Worm (Caenorhabditis elegans) whole organism, L4 larva: ENCODE data around the gene sdc-2.

Source experiments
- D1046.2 ChIP-seq: fragments of 200-800 bp; sonication (Bioruptor generic); IDR thresholded peaks from 2 replicates; pipeline ENCODE4 v1.3.6; 2022; ENCODE audit warnings: missing genetic modification characterization, missing compliant biosample characterization
- F10B5.3 ChIP-seq: sonication (generic microtip); optimal IDR thresholded peaks from 2 replicates; lab custom pipeline; 2016; ENCODE audit warnings: mild to moderate bottlenecking, missing genetic modification characterization, missing compliant biosample characterization
- F37D6.2 ChIP-seq: sonication (generic microtip); optimal IDR thresholded peaks from 2 replicates; lab custom pipeline; 2016; ENCODE audit warnings: mild to moderate bottlenecking, missing genetic modification characterization, missing compliant biosample characterization
- F44E2.7 ChIP-seq: fragments of 200-800 bp; sonication (Bioruptor generic); IDR thresholded peaks from 2 replicates; pipeline ENCODE4 v2.1.2; 2022; ENCODE audit warnings: missing genetic modification characterization, missing compliant biosample characterization
- Y105C5A.15 ChIP-seq: fragments of 200-800 bp; sonication (Bioruptor generic); IDR thresholded peaks from 2 replicates; pipeline ENCODE4 v1.3.6; 2022; ENCODE audit warnings: missing genetic modification characterization, missing compliant biosample characterization
- Y48G9A.11 ChIP-seq: fragments of 200-800 bp; sonication (Bioruptor generic); IDR thresholded peaks from 2 replicates; pipeline ENCODE4 v1.3.6; 2022; ENCODE audit warnings: missing genetic modification reagents, missing genetic modification characterization, missing compliant biosample characterization
- ZK337.2 ChIP-seq: fragments of 200-800 bp; sonication (Bioruptor generic); IDR thresholded peaks from 2 replicates; pipeline ENCODE4 v1.3.6; 2022; ENCODE audit warnings: missing genetic modification reagents, missing genetic modification characterization, missing compliant biosample characterization
- ZK546.5 ChIP-seq, 2 experiments: sonication (generic microtip); optimal IDR thresholded peaks; 2 replicates each; lab custom pipeline; 2017; ENCODE audit warnings: missing biosample characterization in 2 of 2, missing genetic modification characterization in 2 of 2
- aly-2 ChIP-seq: sonication (generic microtip); optimal IDR thresholded peaks from 2 replicates; lab custom pipeline; 2018; ENCODE audit warnings: missing biosample characterization, missing genetic modification characterization
- ceh-20 ChIP-seq: fragments of 200-800 bp; sonication (Bioruptor generic); IDR thresholded peaks from 2 replicates; pipeline ENCODE4 v1.3.6; 2022; ENCODE audit warnings: missing genetic modification reagents, missing genetic modification characterization, missing compliant biosample characterization
- ceh-28 ChIP-seq: fragments of 150-350 bp; optimal IDR thresholded peaks from 2 replicates; lab custom pipeline; 2014; ENCODE audit warnings: missing biosample characterization, missing genetic modification reagents, missing genetic modification characterization
- ceh-62 ChIP-seq: sonication (generic microtip); optimal IDR thresholded peaks from 2 replicates; lab custom pipeline; 2017; ENCODE audit warnings: missing biosample characterization, missing genetic modification characterization
- ceh-82 ChIP-seq: sonication (generic microtip); optimal IDR thresholded peaks from 2 replicates; lab custom pipeline; 2017; ENCODE audit warnings: missing biosample characterization, missing genetic modification characterization
- dmd-8 ChIP-seq: fragments of 200-800 bp; sonication (Bioruptor generic); IDR thresholded peaks from 2 replicates; pipeline ENCODE4 v1.3.6; 2022; ENCODE audit warnings: missing genetic modification characterization, missing compliant biosample characterization
- dpl-1 ChIP-seq: fragments of 150-350 bp; optimal IDR thresholded peaks from 2 replicates; lab custom pipeline; 2014; ENCODE audit warnings: missing biosample characterization, missing genetic modification reagents, missing genetic modification characterization
- egl-27 ChIP-seq: sonication (generic microtip); optimal IDR thresholded peaks from 3 replicates; lab custom pipeline; 2017; ENCODE audit warnings: missing biosample characterization, missing genetic modification reagents, missing genetic modification characterization
- egl-43 ChIP-seq: fragments of 200-800 bp; sonication (Bioruptor generic); IDR thresholded peaks from 2 replicates; pipeline ENCODE4 v1.3.6; 2022; ENCODE audit warnings: missing genetic modification reagents, missing genetic modification characterization, missing compliant biosample characterization
- fkh-10 ChIP-seq: fragments of 150-350 bp; optimal IDR thresholded peaks from 2 replicates; lab custom pipeline; 2014; ENCODE audit warnings: missing biosample characterization, missing genetic modification reagents, missing genetic modification characterization
- hmg-1.1 ChIP-seq: fragments of 200-800 bp; sonication (Bioruptor generic); IDR thresholded peaks from 2 replicates; pipeline ENCODE4 v1.3.6; 2022; ENCODE audit warnings: missing genetic modification reagents, missing genetic modification characterization, missing compliant biosample characterization
- jun-1 ChIP-seq: fragments of 150-350 bp; optimal IDR thresholded peaks from 2 replicates; lab custom pipeline; 2014; ENCODE audit warnings: missing biosample characterization, missing genetic modification reagents, missing genetic modification characterization
- lim-7 ChIP-seq: fragments of 200-800 bp; sonication (Bioruptor generic); IDR thresholded peaks from 2 replicates; pipeline ENCODE4 v1.3.6; 2022; ENCODE audit warnings: missing genetic modification characterization, missing compliant biosample characterization
- lin-13 ChIP-seq: fragments of 150-350 bp; optimal IDR thresholded peaks from 2 replicates; lab custom pipeline; 2014; ENCODE audit warnings: missing biosample characterization, missing genetic modification reagents, missing genetic modification characterization
- lin-15B ChIP-seq: fragments of 150-350 bp; sonication (generic microtip); optimal IDR thresholded peaks from 3 replicates; lab custom pipeline; 2014; ENCODE audit warnings: missing biosample characterization, missing genetic modification characterization
- lir-3 ChIP-seq: sonication (generic microtip); optimal IDR thresholded peaks from 2 replicates; lab custom pipeline; 2016; ENCODE audit warnings: mild to moderate bottlenecking, missing genetic modification characterization, missing compliant biosample characterization
- madf-9 ChIP-seq: fragments of 200-800 bp; sonication (Bioruptor generic); conservative IDR thresholded peaks from 2 replicates; pipeline ENCODE4 v1.3.6; 2022; ENCODE audit warnings: missing genetic modification reagents, missing genetic modification characterization, missing compliant biosample characterization
- mdt-29 ChIP-seq: fragments of 200-800 bp; sonication (Bioruptor generic); IDR thresholded peaks from 2 replicates; pipeline ENCODE4 v1.3.6; 2022; ENCODE audit warnings: missing genetic modification reagents, missing genetic modification characterization, missing compliant biosample characterization
- mes-2 ChIP-seq: sonication (generic microtip); optimal IDR thresholded peaks from 2 replicates; lab custom pipeline; 2016; ENCODE audit warnings: missing genotype, mild to moderate bottlenecking, missing genetic modification characterization, missing compliant biosample characterization; ENCODE audit not compliant: poor library complexity, severe bottlenecking
- mxl-2 ChIP-seq: fragments of 200-800 bp; sonication (Bioruptor generic); conservative IDR thresholded peaks from 2 replicates; pipeline ENCODE4 v1.3.6; 2022; ENCODE audit warnings: missing genetic modification reagents, missing genetic modification characterization, missing compliant biosample characterization
- nhr-102 ChIP-seq: sonication (generic microtip); optimal IDR thresholded peaks from 2 replicates; lab custom pipeline; 2016; ENCODE audit warnings: mild to moderate bottlenecking, missing genetic modification characterization, moderate library complexity, missing compliant biosample characterization
- nhr-11 ChIP-seq: fragments of 150-350 bp; optimal IDR thresholded peaks from 2 replicates; lab custom pipeline; 2014; ENCODE audit warnings: missing biosample characterization, missing genetic modification characterization
- nhr-25 ChIP-seq: sonication (generic microtip); optimal IDR thresholded peaks from 2 replicates; lab custom pipeline; 2017; ENCODE audit warnings: missing genetic modification characterization, mild to moderate bottlenecking, missing compliant biosample characterization, antibody characterized with exemption, moderate library complexity, borderline replicate concordance; ENCODE audit not compliant: insufficient read depth
- nhr-28 ChIP-seq: fragments of 150-350 bp; optimal IDR thresholded peaks from 2 replicates; lab custom pipeline; 2014; ENCODE audit warnings: missing biosample characterization, missing genetic modification characterization
- nhr-41 ChIP-seq: fragments of 200-800 bp; sonication (Bioruptor generic); IDR thresholded peaks from 2 replicates; pipeline ENCODE4 v1.3.6; 2022; ENCODE audit warnings: missing genetic modification reagents, missing genetic modification characterization, missing compliant biosample characterization
- nhr-48 ChIP-seq: sonication (generic microtip); optimal IDR thresholded peaks from 2 replicates; lab custom pipeline; 2016; ENCODE audit warnings: mild to moderate bottlenecking, missing genetic modification characterization, missing compliant biosample characterization
- nhr-76 ChIP-seq: fragments of 150-350 bp; optimal IDR thresholded peaks from 2 replicates; lab custom pipeline; 2014; ENCODE audit warnings: missing biosample characterization, missing genetic modification characterization
- nhr-77 ChIP-seq: fragments of 150-350 bp; optimal IDR thresholded peaks from 2 replicates; lab custom pipeline; 2014; ENCODE audit warnings: missing biosample characterization, missing genetic modification characterization
- php-3 ChIP-seq: fragments of 200-800 bp; sonication (Bioruptor generic); IDR thresholded peaks from 2 replicates; pipeline ENCODE4 v1.3.6; 2022; ENCODE audit warnings: missing genetic modification reagents, missing genetic modification characterization, missing compliant biosample characterization
- rbr-2 ChIP-seq: sonication (generic microtip); optimal IDR thresholded peaks from 2 replicates; lab custom pipeline; 2016; ENCODE audit warnings: missing genotype, missing genetic modification characterization, missing compliant biosample characterization
- saeg-2 ChIP-seq: fragments of 200-800 bp; sonication (Bioruptor generic); IDR thresholded peaks from 2 replicates; pipeline ENCODE4 v1.3.6; 2022; ENCODE audit warnings: missing genetic modification reagents, missing genetic modification characterization, missing compliant biosample characterization
- sdz-12 ChIP-seq: fragments of 200-800 bp; sonication (Bioruptor generic); optimal IDR thresholded peaks from 2 replicates; lab custom pipeline; 2018; ENCODE audit warnings: mild to moderate bottlenecking, missing genetic modification characterization, missing compliant biosample characterization
- skn-1 ChIP-seq: fragments of 150-350 bp; optimal IDR thresholded peaks from 2 replicates; lab custom pipeline; 2014; ENCODE audit warnings: missing biosample characterization, missing genetic modification characterization
- snpc-4 ChIP-seq: fragments of 150-350 bp; optimal IDR thresholded peaks from 2 replicates; lab custom pipeline; 2014; ENCODE audit warnings: missing biosample characterization, missing genetic modification characterization
- spr-1 ChIP-seq: sonication (generic microtip); optimal IDR thresholded peaks from 2 replicates; lab custom pipeline; 2016; ENCODE audit warnings: mild to moderate bottlenecking, missing genetic modification characterization, missing compliant biosample characterization
- spr-3 ChIP-seq: fragments of 200-800 bp; sonication (Bioruptor generic); optimal IDR thresholded peaks from 2 replicates; lab custom pipeline; 2018; ENCODE audit warnings: mild to moderate bottlenecking, missing genetic modification characterization, missing compliant biosample characterization
- tag-97 ChIP-seq: fragments of 200-800 bp; sonication (Bioruptor generic); IDR thresholded peaks from 2 replicates; pipeline ENCODE4 v1.3.6; 2022; ENCODE audit warnings: missing genetic modification characterization, missing compliant biosample characterization
- unc-62 ChIP-seq, 3 experiments: fragments of 150-350 bp in 1 of 3; sonication (generic microtip); optimal IDR thresholded peaks in 2 of 3; peaks in 1 of 3; 1 replicate in 1 of 3; 2 replicates in 2 of 3; lab custom pipeline; 2014 to 2017; ENCODE audit warnings: missing biosample characterization in 3 of 3, missing genetic modification characterization in 3 of 3, missing genetic modification reagents in 3 of 3, missing genotype in 1 of 3
- vab-7 ChIP-seq: fragments of 200-800 bp; sonication (Bioruptor generic); IDR thresholded peaks from 2 replicates; pipeline ENCODE4 v1.3.6; 2022; ENCODE audit warnings: missing genetic modification reagents, missing genetic modification characterization, missing compliant biosample characterization
- zag-1 ChIP-seq: fragments of 150-350 bp; optimal IDR thresholded peaks from 2 replicates; lab custom pipeline; 2014; ENCODE audit warnings: missing biosample characterization, missing genetic modification characterization
- zfp-2 ChIP-seq: sonication (generic microtip); optimal IDR thresholded peaks from 2 replicates; lab custom pipeline; 2016; ENCODE audit warnings: mild to moderate bottlenecking, missing genetic modification characterization, missing compliant biosample characterization
- zfp-3 ChIP-seq: fragments of 200-800 bp; sonication (Bioruptor generic); conservative IDR thresholded peaks from 2 replicates; pipeline ENCODE4 v1.3.6; 2022; ENCODE audit warnings: missing genetic modification reagents, missing genetic modification characterization, missing compliant biosample characterization
- zip-11 ChIP-seq: fragments of 200-800 bp; sonication (Bioruptor generic); IDR thresholded peaks from 2 replicates; pipeline ENCODE4 v1.3.6; 2022; ENCODE audit warnings: missing genetic modification characterization, missing compliant biosample characterization
- ztf-11 ChIP-seq: fragments of 150-350 bp; optimal IDR thresholded peaks from 2 replicates; lab custom pipeline; 2014; ENCODE audit warnings: missing biosample characterization, missing genetic modification characterization
- ztf-7 ChIP-seq: fragments of 150-350 bp; optimal IDR thresholded peaks from 2 replicates; lab custom pipeline; 2014; ENCODE audit warnings: missing biosample characterization, missing genetic modification characterization

Gene sdc-2

ce11 chrX:11563663-11564062 lies 41.2 kb downstream of the sdc-2 start, which contains the start of gene trpp-9:
Gene trpp-9, plus strand, starts transcription at chrX:11563923.
- TF ChIP-seq F44E2.7 (GFP tag; lab: Robert Waterston, UW): no peak
- no peak for TF ChIP-seq madf-9
- peak; percentile 55 for TF ChIP-seq mes-2 (tag; lab: Kevin White, UChicago)
- TF ChIP-seq zfp-3 (GFP tag; lab: Robert Waterston, UW): no peak
- TF ChIP-seq lim-7 (GFP tag; lab: Robert Waterston, UW): no peak
- TF ChIP-seq ztf-7 (tag; lab: Kevin White, UChicago): peak; percentile 27
- no peak for TF ChIP-seq nhr-77 (tag; lab: Kevin White, UChicago)
- no peak for TF ChIP-seq zag-1 (tag; lab: Kevin White, UChicago)
- TF ChIP-seq mxl-2: no peak
- TF ChIP-seq dmd-8 (GFP tag; lab: Robert Waterston, UW): no peak
- peak; percentile 14 for TF ChIP-seq nhr-48 (tag; lab: Kevin White, UChicago)
- TF ChIP-seq ceh-28 (tag; lab: Kevin White, UChicago): no peak
- TF ChIP-seq lin-13: no peak
- no peak for TF ChIP-seq nhr-102 (tag; lab: Kevin White, UChicago)
- no peak for TF ChIP-seq F37D6.2
- TF ChIP-seq nhr-76: no peak
- TF ChIP-seq F10B5.3: no peak
- no peak for TF ChIP-seq jun-1 (tag; lab: Kevin White, UChicago)
- TF ChIP-seq ceh-82 (tag; lab: Kevin White, UChicago): no peak
- TF ChIP-seq dpl-1 (GFP tag; lab: Kevin White, UChicago): peak; percentile 17
- no peak for TF ChIP-seq fkh-10 (GFP tag; lab: Kevin White, UChicago)
- TF ChIP-seq nhr-41 (GFP tag; lab: Robert Waterston, UW): no peak
- TF ChIP-seq nhr-11 (tag; lab: Kevin White, UChicago): no peak
- no peak for TF ChIP-seq spr-3 (GFP tag; lab: Kevin White, UChicago)
- no peak for TF ChIP-seq vab-7 (GFP tag; lab: Robert Waterston, UW)
- TF ChIP-seq nhr-28: peak; percentile 71
- TF ChIP-seq rbr-2: peak; percentile 15
- no peak for TF ChIP-seq zip-11 (GFP tag; lab: Robert Waterston, UW)
- TF ChIP-seq zfp-2: no peak
- no peak for TF ChIP-seq snpc-4 (tag; lab: Kevin White, UChicago)
- TF ChIP-seq php-3 (GFP tag; lab: Robert Waterston, UW): no peak
- peak; percentile 75 for TF ChIP-seq hmg-1.1 (GFP tag; lab: Robert Waterston, UW)
- no peak for TF ChIP-seq ceh-20 (GFP tag; lab: Robert Waterston, UW)
- TF ChIP-seq Y105C5A.15 (GFP tag; lab: Robert Waterston, UW): no peak
- no peak for TF ChIP-seq spr-1 (tag; lab: Kevin White, UChicago)
- TF ChIP-seq nhr-25: no peak
- TF ChIP-seq saeg-2: no peak
- TF ChIP-seq aly-2 (tag; lab: Kevin White, UChicago): no peak
- TF ChIP-seq ceh-62: no peak
- no peak for TF ChIP-seq ZK546.5 (tag; optimal IDR thresholded peaks at IDR 0.05; lab: Kevin White, UChicago)
- TF ChIP-seq sdz-12 (GFP tag; lab: Kevin White, UChicago): no peak
- peak in 1 of 2 experiments; percentile 96 for TF ChIP-seq unc-62 (GFP tag; optimal IDR thresholded peaks at IDR 0.05 in 1 of 2; lab: Kevin White, UChicago)
- no peak for TF ChIP-seq unc-62 (tag; optimal IDR thresholded peaks at IDR 0.05; lab: Kevin White, UChicago)
- no peak for TF ChIP-seq skn-1 (tag; lab: Kevin White, UChicago)
- no peak for TF ChIP-seq mdt-29
- TF ChIP-seq Y48G9A.11 (GFP tag; lab: Robert Waterston, UW): no peak
- TF ChIP-seq lin-15B (tag; lab: Kevin White, UChicago): no peak
- TF ChIP-seq egl-43 (GFP tag; lab: Robert Waterston, UW): no peak
- no peak for TF ChIP-seq ztf-11 (tag; lab: Kevin White, UChicago)
- TF ChIP-seq egl-27 (tag; lab: Kevin White, UChicago): no peak
- TF ChIP-seq tag-97 (GFP tag; lab: Robert Waterston, UW): no peak
- no peak for TF ChIP-seq D1046.2 (GFP tag; lab: Robert Waterston, UW)
- no peak for TF ChIP-seq ZK337.2 (GFP tag; lab: Robert Waterston, UW)
- TF ChIP-seq lir-3 (tag; lab: Kevin White, UChicago): no peak
